Worm (Caenorhabditis elegans) whole organism, early embryonic: Measurements from ENCODE around the gene col-13.

Source experiments
- B0310.2 ChIP-seq: sonication (generic microtip); optimal IDR thresholded peaks from 2 replicates; lab custom pipeline; 2016; ENCODE audit warnings: mild to moderate bottlenecking, missing genetic modification characterization, missing compliant biosample characterization
- F13C5.2 ChIP-seq: sonication (generic microtip); optimal IDR thresholded peaks from 2 replicates; lab custom pipeline; 2017; ENCODE audit warnings: mild to moderate bottlenecking, missing genetic modification characterization, inconsistent platforms, missing compliant biosample characterization
- ama-1 ChIP-seq: fragments of 150-350 bp; optimal IDR thresholded peaks from 2 replicates; lab custom pipeline; 2014
- hmg-4 ChIP-seq: fragments of 200-800 bp; sonication (Bioruptor generic); optimal IDR thresholded peaks from 2 replicates; lab custom pipeline; 2018; ENCODE audit warnings: mild to moderate bottlenecking, missing genetic modification characterization, missing compliant biosample characterization
- hnd-1 ChIP-seq: sonication (generic microtip); optimal IDR thresholded peaks from 2 replicates; lab custom pipeline; 2016; ENCODE audit warnings: missing genetic modification characterization, missing compliant biosample characterization
- sea-1 ChIP-seq: fragments of 200-800 bp; sonication (Bioruptor generic); conservative IDR thresholded peaks from 2 replicates; pipeline ENCODE4 v1.3.6; 2022; ENCODE audit warnings: missing genetic modification characterization, missing compliant biosample characterization
- tbx-11 ChIP-seq: fragments of 200-800 bp; sonication (Bioruptor generic); IDR thresholded peaks from 2 replicates; pipeline ENCODE4 v1.3.6; 2022; ENCODE audit warnings: missing genetic modification characterization, missing compliant biosample characterization

- TF ChIP-seq ama-1 (lab: Kevin White, UChicago) (no peak), F13C5.2 (no peak), B0310.2 (tag; lab: Kevin White, UChicago) (no peak), sea-1 (no peak), tbx-11 (no peak), hmg-4 (GFP tag; lab: Kevin White, UChicago) (no peak), hnd-1 (tag; lab: Kevin White, UChicago) (no peak)
These were observed 33.4 kb downstream of the col-13 start, which contains the start of gene AC3.5 for ce11 chrV:10388318-10388717.
